Worm (Caenorhabditis elegans) whole organism, L3 larva: ENCODE data around the gene fbxa-208.

ENCODE experiments used
- R02D3.7 ChIP-seq: fragments of 150-350 bp; optimal IDR thresholded peaks from 2 replicates; lab custom pipeline; 2014; ENCODE audit warnings: missing biosample characterization, missing genetic modification characterization
- ZK546.5 ChIP-seq: sonication (generic microtip); optimal IDR thresholded peaks from 2 replicates; lab custom pipeline; 2017; ENCODE audit warnings: missing biosample characterization, missing genetic modification characterization
- aly-2 ChIP-seq: fragments of 150-350 bp; optimal IDR thresholded peaks from 2 replicates; lab custom pipeline; 2014; ENCODE audit warnings: missing biosample characterization, missing genetic modification characterization
- ama-1 ChIP-seq: fragments of 150-350 bp; optimal IDR thresholded peaks from 2 replicates; lab custom pipeline; 2018
- ceh-16 ChIP-seq: sonication (generic microtip); optimal IDR thresholded peaks from 2 replicates; lab custom pipeline; 2017; ENCODE audit warnings: missing biosample characterization, missing genetic modification characterization
- ceh-28 ChIP-seq: fragments of 150-350 bp; optimal IDR thresholded peaks from 2 replicates; lab custom pipeline; 2014; ENCODE audit warnings: missing biosample characterization, missing genetic modification reagents, missing genetic modification characterization
- ceh-82 ChIP-seq: fragments of 150-350 bp; optimal IDR thresholded peaks from 2 replicates; lab custom pipeline; 2014; ENCODE audit warnings: missing biosample characterization, missing genetic modification characterization
- ceh-9 ChIP-seq: sonication (generic microtip); optimal IDR thresholded peaks from 2 replicates; lab custom pipeline; 2018; ENCODE audit warnings: missing biosample characterization, missing genetic modification characterization
- egl-5 ChIP-seq: fragments of 150-350 bp; optimal IDR thresholded peaks from 2 replicates; lab custom pipeline; 2017; ENCODE audit warnings: missing biosample characterization, missing genetic modification reagents, missing genetic modification characterization, inconsistent platforms
- elt-1 ChIP-seq: fragments of 150-350 bp; optimal IDR thresholded peaks from 2 replicates; lab custom pipeline; 2014; ENCODE audit warnings: missing biosample characterization, missing genetic modification characterization
- elt-2 ChIP-seq: sonication (generic microtip); optimal IDR thresholded peaks from 2 replicates; lab custom pipeline; 2016; ENCODE audit warnings: missing genetic modification reagents, mild to moderate bottlenecking, missing genetic modification characterization, missing compliant biosample characterization
- elt-3 ChIP-seq, 3 experiments: fragments of 150-350 bp in 1 of 3; sonication (generic microtip) in 2 of 3; optimal IDR thresholded peaks; 2 replicates in 2 of 3; 4 replicates in 1 of 3; lab custom pipeline; 2014 to 2017; ENCODE audit warnings: missing biosample characterization in 3 of 3, missing genetic modification characterization in 3 of 3
- fkh-10 ChIP-seq: sonication (generic microtip); optimal IDR thresholded peaks from 2 replicates; lab custom pipeline; 2017; ENCODE audit warnings: missing biosample characterization, missing genetic modification reagents, missing genetic modification characterization
- fkh-2 ChIP-seq: fragments of 150-350 bp; optimal IDR thresholded peaks from 2 replicates; lab custom pipeline; 2014; ENCODE audit warnings: missing biosample characterization, missing genetic modification reagents, missing genetic modification characterization
- fos-1 ChIP-seq: fragments of 150-350 bp; optimal IDR thresholded peaks from 2 replicates; lab custom pipeline; 2014; ENCODE audit warnings: missing biosample characterization, missing genetic modification characterization
- jun-1 ChIP-seq: fragments of 150-350 bp; optimal IDR thresholded peaks from 2 replicates; lab custom pipeline; 2014; ENCODE audit warnings: missing biosample characterization, missing genetic modification reagents, missing genetic modification characterization
- mdl-1 ChIP-seq: fragments of 150-350 bp; optimal IDR thresholded peaks from 2 replicates; lab custom pipeline; 2014; ENCODE audit warnings: missing biosample characterization, missing genetic modification characterization
- mml-1 ChIP-seq: fragments of 150-350 bp; sonication (generic microtip); optimal IDR thresholded peaks from 3 replicates; lab custom pipeline; 2014; ENCODE audit warnings: missing biosample characterization, missing genetic modification characterization
- nfya-1 ChIP-seq: sonication (generic microtip); optimal IDR thresholded peaks from 2 replicates; lab custom pipeline; 2017; ENCODE audit warnings: missing genetic modification characterization, mild to moderate bottlenecking, missing compliant biosample characterization, antibody characterized with exemption, moderate library complexity; ENCODE audit not compliant: insufficient read depth
- nhr-12 ChIP-seq: fragments of 150-350 bp; optimal IDR thresholded peaks from 2 replicates; lab custom pipeline; 2014; ENCODE audit warnings: missing biosample characterization, missing genetic modification characterization
- nhr-237 ChIP-seq: fragments of 150-350 bp; optimal IDR thresholded peaks from 2 replicates; lab custom pipeline; 2014; ENCODE audit warnings: missing biosample characterization, missing genetic modification characterization
- nhr-28 ChIP-seq: fragments of 150-350 bp; optimal IDR thresholded peaks from 2 replicates; lab custom pipeline; 2014; ENCODE audit warnings: missing biosample characterization, missing genetic modification characterization
- nhr-67 ChIP-seq: fragments of 150-350 bp; optimal IDR thresholded peaks from 2 replicates; lab custom pipeline; 2014; ENCODE audit warnings: missing biosample characterization, missing genetic modification characterization
- nhr-76 ChIP-seq: fragments of 150-350 bp; sonication (generic microtip); optimal IDR thresholded peaks from 5 replicates; lab custom pipeline; 2014; ENCODE audit warnings: missing biosample characterization, missing genetic modification characterization
- nhr-77 ChIP-seq: fragments of 150-350 bp; optimal IDR thresholded peaks from 2 replicates; lab custom pipeline; 2014; ENCODE audit warnings: missing biosample characterization, missing genetic modification characterization
- pha-4 ChIP-seq: fragments of 150-350 bp; optimal IDR thresholded peaks from 2 replicates; lab custom pipeline; 2014; ENCODE audit warnings: missing biosample characterization, missing genetic modification reagents, missing genetic modification characterization
- pqm-1 ChIP-seq: fragments of 150-350 bp; optimal IDR thresholded peaks from 2 replicates; lab custom pipeline; 2017; ENCODE audit warnings: missing biosample characterization, missing genetic modification characterization, inconsistent platforms
- sea-2 ChIP-seq: fragments of 150-350 bp; sonication (generic microtip); optimal IDR thresholded peaks from 4 replicates; lab custom pipeline; 2014; ENCODE audit warnings: missing biosample characterization, missing genetic modification reagents, missing genetic modification characterization
- snpc-4 ChIP-seq: fragments of 150-350 bp; optimal IDR thresholded peaks from 2 replicates; lab custom pipeline; 2014; ENCODE audit warnings: missing biosample characterization, missing genetic modification characterization
- unc-39 ChIP-seq: sonication (generic microtip); optimal IDR thresholded peaks from 4 replicates; lab custom pipeline; 2017; ENCODE audit warnings: missing biosample characterization, missing genetic modification characterization

Gene fbxa-208

ce11 chrIII:1223319-1224093, 33.1 kb upstream of the fbxa-208 start:
- TF ChIP-seq pha-4 (tag; lab: Kevin White, UChicago) = peak; percentile 92
- TF ChIP-seq ceh-82 (tag; lab: Kevin White, UChicago) = no peak
- TF ChIP-seq jun-1 (tag; lab: Kevin White, UChicago) = peak; percentile 37
- TF ChIP-seq elt-2 (tag; lab: Kevin White, UChicago) = peak; percentile 65
- TF ChIP-seq nhr-77 (tag; lab: Kevin White, UChicago) = no peak
- TF ChIP-seq fos-1 (tag; lab: Kevin White, UChicago) = no peak
- peak; percentile 38 for TF ChIP-seq pqm-1 (tag; lab: Kevin White, UChicago)

ce11 chrIII:1225116-1225515, 31.5 kb upstream of the fbxa-208 start:
- TF ChIP-seq ceh-28 (tag; lab: Kevin White, UChicago) (no peak), elt-2 (tag; lab: Kevin White, UChicago) (peak; percentile 27)

- no peak for TF ChIP-seq unc-39
- no peak for TF ChIP-seq fkh-2 (tag; lab: Kevin White, UChicago)
- TF ChIP-seq elt-3 (tag; optimal IDR thresholded peaks at IDR 0.05; lab: Kevin White, UChicago) = no peak
- no peak for TF ChIP-seq nhr-67 (tag; lab: Kevin White, UChicago)
- TF ChIP-seq nhr-76 = no peak
- no peak for TF ChIP-seq pha-4 (tag; lab: Kevin White, UChicago)
- TF ChIP-seq snpc-4 = no peak
- TF ChIP-seq nhr-12 (tag; lab: Kevin White, UChicago) = no peak
- no peak for TF ChIP-seq mml-1 (tag; lab: Kevin White, UChicago)
- TF ChIP-seq ceh-16 (tag; lab: Kevin White, UChicago) = no peak
- TF ChIP-seq sea-2 (GFP tag; lab: Kevin White, UChicago) = no peak
- no peak for TF ChIP-seq fkh-10
- TF ChIP-seq nhr-77 (tag; lab: Kevin White, UChicago) = no peak
Measured at ce11 chrIII:1225595-1225994, 31.0 kb upstream of the fbxa-208 start.

ce11 chrIII:1226256-1226655, 30.4 kb upstream of the fbxa-208 start:
- TF ChIP-seq fos-1 (tag; lab: Kevin White, UChicago) = no peak
- no peak for TF ChIP-seq jun-1 (tag; lab: Kevin White, UChicago)
- TF ChIP-seq nhr-237 = no peak
- no peak for TF ChIP-seq R02D3.7 (tag; lab: Kevin White, UChicago)
- TF ChIP-seq elt-2 (tag; lab: Kevin White, UChicago) = peak; percentile 34
- no peak for TF ChIP-seq egl-5 (tag; lab: Kevin White, UChicago)
- no peak for TF ChIP-seq ZK546.5 (tag; lab: Kevin White, UChicago)
- no peak for TF ChIP-seq ama-1 (lab: Kevin White, UChicago)
- no peak for TF ChIP-seq ceh-9 (tag; lab: Kevin White, UChicago)
- TF ChIP-seq nhr-12 (tag; lab: Kevin White, UChicago) = no peak
- peak; percentile 97 for TF ChIP-seq pha-4 (tag; lab: Kevin White, UChicago)
- no peak for TF ChIP-seq mml-1 (tag; lab: Kevin White, UChicago)
- no peak for TF ChIP-seq nhr-28 (tag; lab: Kevin White, UChicago)
- no peak for TF ChIP-seq mdl-1
- TF ChIP-seq ceh-16 (tag; lab: Kevin White, UChicago) = no peak

ce11 chrIII:1228593-1228992, 28.0 kb upstream of the fbxa-208 start:
- TF ChIP-seq aly-2 (tag; lab: Kevin White, UChicago) = no peak
- TF ChIP-seq pha-4 (tag; lab: Kevin White, UChicago) = peak; percentile 78

ce11 chrIII:1229510-1229909, 27.1 kb upstream of the fbxa-208 start:
- TF ChIP-seq mml-1 (tag; lab: Kevin White, UChicago) (no peak), nfya-1 (tag; lab: Kevin White, UChicago) (no peak), aly-2 (tag; lab: Kevin White, UChicago) (no peak), elt-1 (tag; lab: Kevin White, UChicago) (no peak), pha-4 (tag; lab: Kevin White, UChicago) (no peak)
